Fruit fly (Drosophila melanogaster) whole organism, embryonic: Measurements from ENCODE around the gene Vdup1.

ENCODE experiments used
- Adf1 ChIP-seq: fragments of 200-800 bp; sonication (Bioruptor generic); IDR thresholded peaks from 2 replicates; pipeline ENCODE4 v1.3.6; 2022; ENCODE audit warnings: missing biosample characterization, missing genetic modification characterization
- Aef1 ChIP-seq: fragments of 200-800 bp; sonication (Bioruptor generic); IDR thresholded peaks from 3 replicates; pipeline ENCODE4 v1.3.6; 2022; ENCODE audit warnings: missing biosample characterization, missing genetic modification characterization
- Atf-2 ChIP-seq: fragments of 200-800 bp; sonication (Bioruptor generic); optimal IDR thresholded peaks from 2 replicates; lab custom pipeline; 2016; ENCODE audit warnings: missing biosample characterization, missing genetic modification characterization
- Awh ChIP-seq: fragments of 200-800 bp; sonication (Bioruptor generic); IDR thresholded peaks from 2 replicates; pipeline ENCODE4, ENCODE4 v1.3.6; 2022; ENCODE audit warnings: missing biosample characterization, missing genetic modification characterization
- C15 ChIP-seq: fragments of 200-800 bp; sonication (Bioruptor generic); IDR thresholded peaks from 3 replicates; pipeline ENCODE4 v1.3.6; 2022; ENCODE audit warnings: missing biosample characterization, missing genetic modification characterization
- CG12104 ChIP-seq: fragments of 200-800 bp; sonication (Bioruptor generic); optimal IDR thresholded peaks from 3 replicates; lab custom pipeline; 2016; ENCODE audit warnings: missing biosample characterization, missing genetic modification characterization
- CG12155 ChIP-seq: fragments of 200-800 bp; sonication (Bioruptor generic); optimal IDR thresholded peaks from 3 replicates; lab custom pipeline; 2016; ENCODE audit warnings: missing biosample characterization, missing genetic modification characterization
- CG12236 ChIP-seq: fragments of 200-800 bp; sonication (Bioruptor generic); optimal IDR thresholded peaks from 2 replicates; lab custom pipeline; 2016; ENCODE audit warnings: missing biosample characterization, missing genetic modification characterization
- CG13296 ChIP-seq: fragments of 200-800 bp; sonication (Bioruptor generic); optimal IDR thresholded peaks from 3 replicates; lab custom pipeline; 2018; ENCODE audit warnings: missing biosample characterization, mild to moderate bottlenecking, missing genetic modification characterization
- CG13624 ChIP-seq: fragments of 200-800 bp; sonication (Bioruptor generic); optimal IDR thresholded peaks from 2 replicates; lab custom pipeline; 2016; ENCODE audit warnings: missing biosample characterization, missing genetic modification characterization
- CG13894 ChIP-seq: fragments of 200-800 bp; sonication (Bioruptor generic); optimal IDR thresholded peaks from 3 replicates; lab custom pipeline; 2018; ENCODE audit warnings: missing biosample characterization, mild to moderate bottlenecking, missing genetic modification characterization, moderate library complexity
- CG14441 ChIP-seq: fragments of 200-800 bp; sonication (Bioruptor generic); IDR thresholded peaks from 2 replicates; pipeline ENCODE4 v1.3.6; 2022; ENCODE audit warnings: missing biosample characterization, missing genetic modification characterization
- CG2889 ChIP-seq: fragments of 200-800 bp; sonication (Bioruptor generic); IDR thresholded peaks from 3 replicates; pipeline ENCODE4 v1.3.6; 2022; ENCODE audit warnings: missing biosample characterization, missing genetic modification characterization
- CG32532 ChIP-seq: fragments of 200-800 bp; sonication (Bioruptor generic); IDR thresholded peaks from 2 replicates; pipeline ENCODE4 v1.3.6; 2022; ENCODE audit warnings: missing biosample characterization, missing genetic modification characterization
- CG34376 ChIP-seq: fragments of 200-800 bp; sonication (Bioruptor generic); optimal IDR thresholded peaks from 2 replicates; lab custom pipeline; 2018; ENCODE audit warnings: missing biosample characterization, mild to moderate bottlenecking, missing genetic modification characterization
- CG34422 ChIP-seq: fragments of 200-800 bp; sonication (Bioruptor generic); IDR thresholded peaks from 3 replicates; pipeline ENCODE4 v1.3.6; 2022; ENCODE audit warnings: missing biosample characterization, missing genetic modification characterization
- CG4424 ChIP-seq: fragments of 200-800 bp; sonication (Bioruptor generic); optimal IDR thresholded peaks from 3 replicates; lab custom pipeline; 2016; ENCODE audit warnings: missing biosample characterization, missing genetic modification characterization
- CG6254 ChIP-seq: fragments of 200-800 bp; sonication (Bioruptor generic); optimal IDR thresholded peaks from 3 replicates; lab custom pipeline; 2017; ENCODE audit warnings: mild to moderate bottlenecking, missing biosample characterization, missing genetic modification reagents, missing genetic modification characterization
- CG6689 ChIP-seq: fragments of 200-800 bp; sonication (Bioruptor generic); IDR thresholded peaks from 2 replicates; pipeline ENCODE4 v1.3.6; 2022; ENCODE audit warnings: missing biosample characterization, missing genetic modification characterization
- CG6791 ChIP-seq: fragments of 200-800 bp; sonication (Bioruptor generic); IDR thresholded peaks from 3 replicates; pipeline ENCODE4 v1.3.6; 2022; ENCODE audit warnings: missing biosample characterization, missing genetic modification characterization; ENCODE audit not compliant: partially characterized antibody
- CG7839 ChIP-seq: fragments of 200-800 bp; sonication (Bioruptor generic); optimal IDR thresholded peaks from 3 replicates; lab custom pipeline; 2018; ENCODE audit warnings: missing biosample characterization, mild to moderate bottlenecking, missing genetic modification characterization, moderate library complexity
- CTCF ChIP-seq: fragments of 200-800 bp; sonication (Bioruptor generic); optimal IDR thresholded peaks from 2 replicates; lab custom pipeline; 2017; ENCODE audit warnings: missing biosample characterization, mild to moderate bottlenecking, missing genetic modification characterization, moderate library complexity
- Dip3 ChIP-seq: fragments of 200-800 bp; sonication (Bioruptor generic); optimal IDR thresholded peaks from 3 replicates; lab custom pipeline; 2016; ENCODE audit warnings: missing biosample characterization, missing genetic modification characterization
- HLH54F ChIP-seq: fragments of 200-800 bp; sonication (Bioruptor generic); optimal IDR thresholded peaks from 3 replicates; lab custom pipeline; 2016; ENCODE audit warnings: missing biosample characterization, missing genetic modification characterization
- Hr39 ChIP-seq: fragments of >200 bp; optimal IDR thresholded peaks from 2 replicates; lab custom pipeline; 2017
- Lhr ChIP-seq: fragments of 200-800 bp; sonication (Bioruptor generic); optimal IDR thresholded peaks from 3 replicates; lab custom pipeline; 2017; ENCODE audit warnings: mild to moderate bottlenecking, missing biosample characterization, missing genetic modification reagents, missing genetic modification characterization
- MTF-1 ChIP-seq: fragments of 200-800 bp; sonication (Bioruptor generic); optimal IDR thresholded peaks from 2 replicates; lab custom pipeline; 2018; ENCODE audit warnings: missing biosample characterization, mild to moderate bottlenecking, missing genetic modification characterization, borderline replicate concordance
- Rfx ChIP-seq: fragments of 200-800 bp; sonication (Bioruptor generic); IDR thresholded peaks from 2 replicates; pipeline ENCODE4 v1.3.6; 2022; ENCODE audit warnings: missing biosample characterization, missing genetic modification characterization
- Scr ChIP-seq: fragments of 200-800 bp; sonication (Bioruptor generic); IDR thresholded peaks from 2 replicates; pipeline ENCODE4 v1.3.6; 2022; ENCODE audit warnings: missing biosample characterization, missing genetic modification characterization; ENCODE audit not compliant: partially characterized antibody
- Side ChIP-seq: fragments of 200-800 bp; sonication (Bioruptor generic); optimal IDR thresholded peaks from 2 replicates; lab custom pipeline; 2016; ENCODE audit warnings: missing biosample characterization, missing genetic modification characterization
- TFAM ChIP-seq: fragments of 200-800 bp; sonication (Bioruptor generic); optimal IDR thresholded peaks from 2 replicates; lab custom pipeline; 2017; ENCODE audit warnings: missing biosample characterization, missing genetic modification characterization, inconsistent platforms
- amos ChIP-seq: fragments of 200-800 bp; sonication (Bioruptor generic); IDR thresholded peaks from 2 replicates; pipeline ENCODE4 v1.3.6; 2022; ENCODE audit warnings: missing biosample characterization, missing genetic modification characterization; ENCODE audit not compliant: partially characterized antibody
- ash1 ChIP-seq: fragments of 200-800 bp; sonication (Bioruptor generic); optimal IDR thresholded peaks from 2 replicates; lab custom pipeline; 2018; ENCODE audit warnings: missing biosample characterization, mild to moderate bottlenecking, missing genetic modification characterization
- chinmo ChIP-seq: fragments of 200-800 bp; sonication (Bioruptor generic); IDR thresholded peaks from 4 replicates; pipeline ENCODE4 v1.3.6; 2022; ENCODE audit warnings: missing biosample characterization, missing genetic modification characterization; ENCODE audit not compliant: partially characterized antibody
- chm ChIP-seq: fragments of 200-800 bp; sonication (Bioruptor generic); IDR thresholded peaks from 2 replicates; pipeline ENCODE4 v1.3.6; 2022; ENCODE audit warnings: missing biosample characterization, missing genetic modification characterization
- da ChIP-seq: fragments of 200-800 bp; sonication (Bioruptor generic); optimal IDR thresholded peaks from 2 replicates; lab custom pipeline; 2016; ENCODE audit warnings: missing biosample characterization, missing genetic modification characterization
- dan ChIP-seq: fragments of 200-800 bp; sonication (Bioruptor generic); IDR thresholded peaks from 2 replicates; pipeline ENCODE4 v1.3.6; 2022; ENCODE audit warnings: missing biosample characterization, missing genetic modification characterization
- danr ChIP-seq: fragments of 200-800 bp; sonication (Bioruptor generic); IDR thresholded peaks from 2 replicates; pipeline ENCODE4 v1.3.6; 2022; ENCODE audit warnings: missing biosample characterization, missing genetic modification characterization
- eve ChIP-seq, 2 experiments: fragments of >200 bp; optimal IDR thresholded peaks; 2 replicates each; lab custom pipeline; 2017; ENCODE audit warnings: missing biosample characterization in 2 of 2, missing genetic modification characterization in 2 of 2
- fd3F ChIP-seq: fragments of 200-800 bp; sonication (Bioruptor generic); optimal IDR thresholded peaks from 2 replicates; lab custom pipeline; 2018; ENCODE audit warnings: missing biosample characterization, mild to moderate bottlenecking, missing genetic modification characterization, moderate library complexity
- gro ChIP-seq: fragments of 200-800 bp; sonication (Bioruptor generic); optimal IDR thresholded peaks from 2 replicates; lab custom pipeline; 2016; ENCODE audit warnings: missing biosample characterization, missing genetic modification characterization
- h ChIP-seq: fragments of >200 bp; optimal IDR thresholded peaks from 2 replicates; lab custom pipeline; 2017
- inv ChIP-seq: fragments of 200-800 bp; sonication (Bioruptor generic); IDR thresholded peaks from 2 replicates; pipeline ENCODE4 v1.3.6; 2022; ENCODE audit warnings: missing biosample characterization, missing genetic modification characterization; ENCODE audit not compliant: partially characterized antibody
- nerfin-1 ChIP-seq: fragments of 200-800 bp; sonication (Bioruptor generic); optimal IDR thresholded peaks from 3 replicates; lab custom pipeline; 2019; ENCODE audit warnings: missing biosample characterization, mild to moderate bottlenecking, missing genetic modification characterization, moderate library complexity
- pfk ChIP-seq: fragments of 200-800 bp; sonication (Bioruptor generic); optimal IDR thresholded peaks from 2 replicates; lab custom pipeline; 2018; ENCODE audit warnings: missing biosample characterization, mild to moderate bottlenecking, missing genetic modification characterization, moderate library complexity
- ro ChIP-seq: fragments of 200-800 bp; sonication (Bioruptor generic); IDR thresholded peaks from 2 replicates; pipeline ENCODE4 v1.3.6; 2022; ENCODE audit warnings: missing biosample characterization, missing genetic modification characterization
- tll ChIP-seq, 2 experiments: fragments of 200-800 bp in 1 of 2; fragments of >200 bp in 1 of 2; sonication (Bioruptor generic) in 1 of 2; optimal IDR thresholded peaks; 2 replicates each; lab custom pipeline; 2017 to 2019; ENCODE audit warnings: missing biosample characterization in 2 of 2, missing genetic modification characterization in 2 of 2, mild to moderate bottlenecking in 1 of 2, moderate library complexity in 1 of 2
- ttk ChIP-seq: fragments of 200-800 bp; sonication (Bioruptor generic); IDR thresholded peaks from 2 replicates; pipeline ENCODE4 v2.1.2; 2022; ENCODE audit warnings: missing biosample characterization, missing genetic modification characterization
- tup ChIP-seq: fragments of 200-800 bp; sonication (Bioruptor generic); optimal IDR thresholded peaks from 2 replicates; lab custom pipeline; 2016; ENCODE audit warnings: missing biosample characterization, mild to moderate bottlenecking, missing genetic modification characterization, moderate library complexity
- z ChIP-seq: fragments of 200-800 bp; sonication (Bioruptor generic); IDR thresholded peaks from 3 replicates; pipeline ENCODE4 v1.3.6; 2022; ENCODE audit warnings: missing biosample characterization, missing genetic modification characterization
- zen ChIP-seq: fragments of 200-800 bp; sonication (Bioruptor generic); optimal IDR thresholded peaks from 3 replicates; lab custom pipeline; 2018; ENCODE audit warnings: missing biosample characterization, mild to moderate bottlenecking, missing genetic modification characterization, moderate library complexity

Gene Vdup1

dm6 chr3L:131998-132693 is 46.6 kb downstream of the Vdup1 start (continued):
- TF ChIP-seq ash1: no peak
- peak; percentile 72; the same call in 1 of the 3 replicates for TF ChIP-seq CG34422 (GFP tag; lab: Robert Waterston, UW)
- no peak for TF ChIP-seq ttk (GFP tag; lab: Robert Waterston, UW)
- TF ChIP-seq CG7839 (tag; lab: Kevin White, UChicago): no peak
- TF ChIP-seq nerfin-1 (tag; lab: Kevin White, UChicago): peak; percentile 92
- no peak for TF ChIP-seq Dip3 (GFP tag; lab: Kevin White, UChicago)
- TF ChIP-seq TFAM (GFP tag; lab: Kevin White, UChicago): no peak
- TF ChIP-seq gro (GFP tag; lab: Kevin White, UChicago): no peak
- peak; percentile 18; the same call in 1 of the 2 replicates for TF ChIP-seq Adf1 (GFP tag; lab: Robert Waterston, UW)
- TF ChIP-seq ro (GFP tag; lab: Robert Waterston, UW): no peak
- peak; percentile 7; the same call in 1 of the 2 replicates for TF ChIP-seq Rfx (GFP tag; lab: Robert Waterston, UW)
- TF ChIP-seq Side (GFP tag; lab: Kevin White, UChicago): no peak
- TF ChIP-seq Hr39: no peak
- TF ChIP-seq CG13894: peak; percentile 35
- TF ChIP-seq CG14441: 0 out of 2 replicates have a peak, but pooled peaks have one; percentile 22
- no peak for TF ChIP-seq CTCF (GFP tag; lab: Kevin White, UChicago)
- no peak for TF ChIP-seq tll (GFP tag; optimal IDR thresholded peaks at IDR 0.05; lab: Kevin White, UChicago)
- TF ChIP-seq CG34376: peak; percentile 31
- peak; percentile 42; the same call in 1 of the 2 replicates for TF ChIP-seq chm (GFP tag; lab: Robert Waterston, UW)
- TF ChIP-seq dan: no peak
- peak; percentile 62 for TF ChIP-seq pfk (GFP tag; lab: Kevin White, UChicago)
- TF ChIP-seq amos (GFP tag; lab: Robert Waterston, UW): no peak
- TF ChIP-seq Aef1 (GFP tag; lab: Robert Waterston, UW): no peak
- peak; percentile 37 for TF ChIP-seq CG13296
- TF ChIP-seq Atf-2 (GFP tag; lab: Kevin White, UChicago): no peak
- peak; percentile 45 for TF ChIP-seq CG6254 (GFP tag; lab: Kevin White, UChicago)
- TF ChIP-seq HLH54F (GFP tag; lab: Kevin White, UChicago): no peak
- TF ChIP-seq Scr (GFP tag; lab: Robert Waterston, UW): 0 out of 2 replicates have a peak, but pooled peaks have one; percentile 24
- TF ChIP-seq zen (tag; lab: Kevin White, UChicago): no peak
- peak; percentile 92; the same call in 3 of the 4 replicates for TF ChIP-seq chinmo (GFP tag; lab: Robert Waterston, UW)
- TF ChIP-seq CG12104 (GFP tag; lab: Kevin White, UChicago): no peak
- no peak; the same call in 2 of the 3 replicates for TF ChIP-seq CG6791 (GFP tag; lab: Robert Waterston, UW)
- peak; percentile 64 for TF ChIP-seq MTF-1 (GFP tag; lab: Kevin White, UChicago)
- TF ChIP-seq CG13624 (GFP tag; lab: Kevin White, UChicago): peak; percentile 8
- no peak for TF ChIP-seq CG4424
- TF ChIP-seq CG6689 (GFP tag; lab: Robert Waterston, UW): no peak
- TF ChIP-seq CG12236 (GFP tag; lab: Kevin White, UChicago): no peak
- TF ChIP-seq Lhr (GFP tag; lab: Kevin White, UChicago): no peak
- TF ChIP-seq inv: no peak
- TF ChIP-seq CG2889 (GFP tag; lab: Robert Waterston, UW): no peak
- TF ChIP-seq tup (GFP tag; lab: Kevin White, UChicago): no peak
- TF ChIP-seq h (lab: Kevin White, UChicago): no peak
- no peak for TF ChIP-seq danr
- TF ChIP-seq CG12155 (GFP tag; lab: Kevin White, UChicago): no peak
- TF ChIP-seq z (GFP tag; lab: Robert Waterston, UW): no peak
- peak; percentile 64; the same call in 1 of the 2 replicates for TF ChIP-seq CG32532
- TF ChIP-seq fd3F (GFP tag; lab: Kevin White, UChicago): no peak
- no peak for TF ChIP-seq C15 (GFP tag; lab: Robert Waterston, UW)
- no peak for TF ChIP-seq da (GFP tag; lab: Kevin White, UChicago)
- TF ChIP-seq eve (GFP tag; optimal IDR thresholded peaks at IDR 0.05; lab: Kevin White, UChicago): peak in 1 of 2 experiments; percentile 70
- TF ChIP-seq Awh (GFP tag; lab: Robert Waterston, UW): peak; percentile 51
